Worm (Caenorhabditis elegans) whole organism, L4/young adult: Measurements from ENCODE around the gene K04A8.20.

Source experiments
- dao-5 ChIP-seq: sonication (generic microtip); optimal IDR thresholded peaks from 2 replicates; lab custom pipeline; 2016; ENCODE audit warnings: missing genotype, missing genetic modification characterization, moderate library complexity, missing compliant biosample characterization
- him-1 ChIP-seq: sonication (generic microtip); optimal IDR thresholded peaks from 2 replicates; lab custom pipeline; 2016; ENCODE audit warnings: missing genotype, missing genetic modification reagents, missing genetic modification characterization, missing compliant biosample characterization

DNA sequence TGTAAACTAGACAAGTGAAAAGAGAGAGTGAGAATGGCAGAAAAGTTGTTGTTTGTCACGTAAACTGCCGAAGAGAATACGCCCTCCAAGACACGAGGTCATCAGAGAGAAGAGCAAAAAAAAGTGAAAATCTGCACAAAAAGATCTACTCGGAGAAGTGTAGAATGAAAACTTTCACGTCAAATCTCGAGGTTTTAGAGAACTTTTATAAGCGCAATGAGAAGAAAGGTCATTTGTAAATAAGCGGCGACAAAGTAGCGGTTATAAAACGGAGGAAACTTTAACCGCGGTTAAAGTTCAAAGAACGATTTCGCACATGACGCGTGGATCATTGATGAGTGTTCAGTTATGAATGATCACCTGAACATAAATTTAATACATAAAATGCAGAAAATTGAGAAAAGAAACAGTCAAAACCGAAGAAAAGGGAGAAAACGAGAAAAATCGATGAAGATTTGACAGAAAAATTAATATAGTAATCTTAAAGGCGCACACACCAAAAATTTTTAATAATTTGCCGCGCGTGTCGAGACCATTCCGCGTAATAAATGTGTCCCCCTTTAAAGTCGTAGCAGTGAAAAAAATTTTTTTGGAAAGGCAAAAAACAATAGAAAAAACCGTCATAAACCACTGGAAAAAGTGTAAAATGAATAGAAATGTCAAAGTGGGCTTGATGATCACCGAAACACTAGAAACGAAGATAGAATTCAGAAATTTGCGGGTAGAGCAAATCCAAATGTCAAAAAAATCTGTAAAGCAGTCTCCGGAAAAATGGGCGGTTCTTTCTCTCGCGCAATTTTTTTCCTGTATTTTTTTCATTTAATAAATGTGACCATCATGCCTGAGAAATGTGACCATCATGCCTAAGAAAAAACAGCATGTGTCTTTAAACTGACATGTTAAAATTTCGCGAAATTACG, 31.7 kb upstream of the K04A8.20 start:
- TF ChIP-seq dao-5 (no peak), him-1 (tag; lab: Kevin White, UChicago) (no peak)
